Worm (Caenorhabditis elegans) whole organism, L1 larva: ENCODE data around the gene ZK632.9.

Experiments used
- F16B12.6 ChIP-seq: fragments of 150-350 bp; optimal IDR thresholded peaks from 2 replicates; lab custom pipeline; 2014; ENCODE audit warnings: missing biosample characterization, missing genetic modification characterization
- aha-1 ChIP-seq: fragments of 150-350 bp; optimal IDR thresholded peaks from 2 replicates; lab custom pipeline; 2014; ENCODE audit warnings: missing biosample characterization, missing genetic modification characterization
- alr-1 ChIP-seq: fragments of 200-800 bp; sonication (Bioruptor generic); optimal IDR thresholded peaks from 2 replicates; lab custom pipeline; 2018; ENCODE audit warnings: borderline replicate concordance, mild to moderate bottlenecking, missing genetic modification characterization, missing compliant biosample characterization
- aly-2 ChIP-seq: fragments of 150-350 bp; optimal IDR thresholded peaks from 2 replicates; lab custom pipeline; 2014; ENCODE audit warnings: missing biosample characterization, missing genetic modification characterization
- ama-1 ChIP-seq: fragments of 150-350 bp; optimal IDR thresholded peaks from 2 replicates; lab custom pipeline; 2014
- blmp-1 ChIP-seq: fragments of 150-350 bp; optimal IDR thresholded peaks from 2 replicates; lab custom pipeline; 2014; ENCODE audit warnings: missing biosample characterization, missing genetic modification characterization
- ceh-63 ChIP-seq: fragments of 200-800 bp; sonication (Bioruptor generic); optimal IDR thresholded peaks from 2 replicates; lab custom pipeline; 2018; ENCODE audit warnings: mild to moderate bottlenecking, missing genetic modification characterization, missing compliant biosample characterization
- ceh-8 ChIP-seq: fragments of 200-800 bp; sonication (Bioruptor generic); optimal IDR thresholded peaks from 2 replicates; lab custom pipeline; 2018; ENCODE audit warnings: mild to moderate bottlenecking, missing genetic modification characterization, moderate library complexity, missing compliant biosample characterization
- ceh-82 ChIP-seq, 3 experiments: fragments of 150-350 bp in 1 of 3; sonication (generic microtip) in 2 of 3; optimal IDR thresholded peaks; 2 replicates each; lab custom pipeline; 2014 to 2017; ENCODE audit warnings: missing biosample characterization in 3 of 3, missing genetic modification characterization in 3 of 3
- ceh-90 ChIP-seq: sonication (generic microtip); optimal IDR thresholded peaks from 2 replicates; lab custom pipeline; 2016; ENCODE audit warnings: missing genetic modification characterization, missing compliant biosample characterization
- ces-1 ChIP-seq: fragments of 150-350 bp; optimal IDR thresholded peaks from 2 replicates; lab custom pipeline; 2014; ENCODE audit warnings: missing biosample characterization, missing genetic modification reagents, missing genetic modification characterization
- dpl-1 ChIP-seq, 3 experiments: fragments of 150-350 bp in 2 of 3; sonication (generic microtip) in 1 of 3; optimal IDR thresholded peaks; 2 replicates each; lab custom pipeline; 2014 to 2017; ENCODE audit warnings: missing biosample characterization in 3 of 3, missing genetic modification characterization in 3 of 3, missing genetic modification reagents in 3 of 3
- dsc-1 ChIP-seq: sonication (generic microtip); optimal IDR thresholded peaks from 2 replicates; lab custom pipeline; 2016; ENCODE audit warnings: mild to moderate bottlenecking, missing genetic modification characterization, missing compliant biosample characterization
- efl-3 ChIP-seq: fragments of 200-800 bp; sonication (Bioruptor generic); optimal IDR thresholded peaks from 2 replicates; lab custom pipeline; 2018; ENCODE audit warnings: mild to moderate bottlenecking, missing genetic modification characterization, missing compliant biosample characterization
- egl-13 ChIP-seq: sonication (generic microtip); optimal IDR thresholded peaks from 2 replicates; lab custom pipeline; 2016; ENCODE audit warnings: missing genotype, missing genetic modification reagents, missing genetic modification characterization, missing compliant biosample characterization
- egl-27 ChIP-seq, 2 experiments: fragments of 150-350 bp in 1 of 2; sonication (generic microtip); optimal IDR thresholded peaks; 3 replicates each; lab custom pipeline; 2017 to 2018; ENCODE audit warnings: missing biosample characterization in 2 of 2, missing genetic modification characterization in 2 of 2, missing genetic modification reagents in 2 of 2
- elt-2 ChIP-seq: sonication (generic microtip); optimal IDR thresholded peaks from 2 replicates; lab custom pipeline; 2016; ENCODE audit warnings: missing genetic modification characterization, mild to moderate bottlenecking, inconsistent platforms, missing compliant biosample characterization, missing genetic modification reagents
- elt-3 ChIP-seq, 6 experiments: fragments of 150-350 bp in 1 of 6; sonication (generic microtip); optimal IDR thresholded peaks; 2 replicates each; lab custom pipeline; 2017 to 2018; ENCODE audit warnings: missing biosample characterization in 6 of 6, missing genetic modification characterization in 6 of 6, inconsistent platforms in 1 of 6
- ets-5 ChIP-seq: fragments of 200-800 bp; sonication (Bioruptor generic); IDR thresholded peaks from 2 replicates; pipeline ENCODE4 v1.3.6; 2022; ENCODE audit warnings: missing genetic modification characterization, missing compliant biosample characterization
- fkh-10 ChIP-seq: sonication (generic microtip); optimal IDR thresholded peaks from 2 replicates; lab custom pipeline; 2017; ENCODE audit warnings: missing biosample characterization, missing genetic modification reagents, missing genetic modification characterization
- fkh-4 ChIP-seq: sonication (generic microtip); optimal IDR thresholded peaks from 2 replicates; lab custom pipeline; 2016; ENCODE audit warnings: missing compliant biosample characterization, missing genetic modification characterization, borderline replicate concordance
- fkh-8 ChIP-seq: sonication (generic microtip); optimal IDR thresholded peaks from 2 replicates; lab custom pipeline; 2016; ENCODE audit warnings: mild to moderate bottlenecking, missing genetic modification characterization, missing compliant biosample characterization
- fos-1 ChIP-seq: fragments of 150-350 bp; optimal IDR thresholded peaks from 2 replicates; lab custom pipeline; 2014; ENCODE audit warnings: missing biosample characterization, missing genetic modification characterization
- grh-1 ChIP-seq: fragments of 200-800 bp; sonication (Bioruptor generic); IDR thresholded peaks from 2 replicates; pipeline ENCODE4 v1.3.6; 2022; ENCODE audit warnings: missing genetic modification reagents, missing genetic modification characterization, missing compliant biosample characterization
- isw-1 ChIP-seq: fragments of 200-800 bp; sonication (Bioruptor generic); IDR thresholded peaks from 2 replicates; pipeline ENCODE4 v1.3.6; 2022; ENCODE audit warnings: missing genetic modification characterization, missing compliant biosample characterization
- jun-1 ChIP-seq: fragments of 150-350 bp; optimal IDR thresholded peaks from 2 replicates; lab custom pipeline; 2014; ENCODE audit warnings: missing biosample characterization, missing genetic modification reagents, missing genetic modification characterization
- lin-13 ChIP-seq: fragments of 150-350 bp; optimal IDR thresholded peaks from 2 replicates; lab custom pipeline; 2014; ENCODE audit warnings: missing biosample characterization, missing genetic modification reagents, missing genetic modification characterization
- lin-15B ChIP-seq: fragments of 150-350 bp; sonication (generic microtip); optimal IDR thresholded peaks from 3 replicates; lab custom pipeline; 2014; ENCODE audit warnings: missing biosample characterization, missing genetic modification characterization
- lin-35 ChIP-seq, 2 experiments: fragments of 150-350 bp; optimal IDR thresholded peaks; 2 replicates each; lab custom pipeline; 2014; ENCODE audit warnings: missing biosample characterization in 2 of 2, missing genetic modification characterization in 2 of 2, missing genetic modification reagents in 2 of 2
- lsy-2 ChIP-seq, 2 experiments: fragments of 150-350 bp; optimal IDR thresholded peaks; 2 replicates each; lab custom pipeline; 2014; ENCODE audit warnings: missing biosample characterization in 2 of 2, missing genetic modification characterization in 2 of 2
- mab-9 ChIP-seq: fragments of 200-800 bp; sonication (Bioruptor generic); IDR thresholded peaks from 2 replicates; pipeline ENCODE4 v1.3.6; 2022; ENCODE audit warnings: missing genetic modification reagents, missing genetic modification characterization, missing compliant biosample characterization
- mdl-1 ChIP-seq, 2 experiments: fragments of 150-350 bp; optimal IDR thresholded peaks; 2 replicates each; lab custom pipeline; 2014 to 2017; ENCODE audit warnings: missing biosample characterization in 2 of 2, missing genetic modification characterization in 2 of 2, inconsistent platforms in 1 of 2
- mep-1 ChIP-seq: fragments of 150-350 bp; optimal IDR thresholded peaks from 2 replicates; lab custom pipeline; 2014; ENCODE audit warnings: missing biosample characterization, missing genetic modification characterization
- nhr-11 ChIP-seq: fragments of 150-350 bp; optimal IDR thresholded peaks from 2 replicates; lab custom pipeline; 2014; ENCODE audit warnings: missing biosample characterization, missing genetic modification characterization
- nhr-28 ChIP-seq: fragments of 150-350 bp; optimal IDR thresholded peaks from 2 replicates; lab custom pipeline; 2014; ENCODE audit warnings: missing biosample characterization, missing genetic modification characterization
- nhr-71 ChIP-seq: sonication (generic microtip); optimal IDR thresholded peaks from 2 replicates; lab custom pipeline; 2016; ENCODE audit warnings: mild to moderate bottlenecking, missing genetic modification characterization, moderate library complexity, missing compliant biosample characterization
- nhr-76 ChIP-seq: sonication (generic microtip); optimal IDR thresholded peaks from 2 replicates; lab custom pipeline; 2017; ENCODE audit warnings: missing biosample characterization, missing genetic modification characterization
- nhr-85 ChIP-seq: sonication (generic microtip); peaks from one replicate; lab custom pipeline; 2016; ENCODE audit warnings: missing genetic modification characterization, inconsistent platforms, missing compliant biosample characterization
- nhr-90 ChIP-seq: sonication (generic microtip); optimal IDR thresholded peaks from 2 replicates; lab custom pipeline; 2016; ENCODE audit warnings: mild to moderate bottlenecking, missing genetic modification characterization, missing compliant biosample characterization; ENCODE audit not compliant: poor library complexity
- rnt-1 ChIP-seq: sonication (generic microtip); optimal IDR thresholded peaks from 2 replicates; lab custom pipeline; 2016; ENCODE audit warnings: mild to moderate bottlenecking, missing genetic modification characterization, moderate library complexity, missing compliant biosample characterization
- snu-23 ChIP-seq: sonication (generic microtip); optimal IDR thresholded peaks from 2 replicates; lab custom pipeline; 2016; ENCODE audit warnings: missing genetic modification characterization, missing compliant biosample characterization
- sox-4 ChIP-seq: sonication (generic microtip); optimal IDR thresholded peaks from 2 replicates; lab custom pipeline; 2016; ENCODE audit warnings: missing genetic modification characterization, missing compliant biosample characterization
- sptf-1 ChIP-seq: fragments of 150-350 bp; optimal IDR thresholded peaks from 2 replicates; lab custom pipeline; 2014; ENCODE audit warnings: missing biosample characterization, missing genetic modification characterization
- tlp-1 ChIP-seq: fragments of 150-350 bp; optimal IDR thresholded peaks from 2 replicates; lab custom pipeline; 2014; ENCODE audit warnings: missing biosample characterization, missing genetic modification characterization
- unc-130 ChIP-seq: fragments of 150-350 bp; optimal IDR thresholded peaks from 2 replicates; lab custom pipeline; 2017; ENCODE audit warnings: missing biosample characterization, missing genetic modification characterization, inconsistent platforms
- unc-62 ChIP-seq: fragments of 150-350 bp; optimal IDR thresholded peaks from 2 replicates; lab custom pipeline; 2014; ENCODE audit warnings: missing biosample characterization, missing genetic modification reagents, missing genetic modification characterization
- unc-86 ChIP-seq: sonication (generic microtip); optimal IDR thresholded peaks from 2 replicates; lab custom pipeline; 2016; ENCODE audit warnings: missing genetic modification characterization, missing compliant biosample characterization
- unc-98 ChIP-seq: fragments of 200-800 bp; sonication (Bioruptor generic); IDR thresholded peaks from 2 replicates; pipeline ENCODE4 v1.3.6; 2022; ENCODE audit warnings: missing genetic modification characterization, missing compliant biosample characterization
- xbp-1 ChIP-seq: sonication (generic microtip); optimal IDR thresholded peaks from 2 replicates; lab custom pipeline; 2016; ENCODE audit warnings: missing genetic modification characterization, missing compliant biosample characterization
- zag-1 ChIP-seq: fragments of 150-350 bp; optimal IDR thresholded peaks from 2 replicates; lab custom pipeline; 2014; ENCODE audit warnings: missing biosample characterization, missing genetic modification characterization
- zip-4 ChIP-seq: fragments of 200-800 bp; sonication (Bioruptor generic); optimal IDR thresholded peaks from 2 replicates; lab custom pipeline; 2018; ENCODE audit warnings: mild to moderate bottlenecking, missing genetic modification characterization, moderate library complexity, missing compliant biosample characterization
- ztf-4 ChIP-seq: fragments of 150-350 bp; optimal IDR thresholded peaks from 2 replicates; lab custom pipeline; 2014; ENCODE audit warnings: missing biosample characterization, missing genetic modification characterization

Gene ZK632.9

DNA sequence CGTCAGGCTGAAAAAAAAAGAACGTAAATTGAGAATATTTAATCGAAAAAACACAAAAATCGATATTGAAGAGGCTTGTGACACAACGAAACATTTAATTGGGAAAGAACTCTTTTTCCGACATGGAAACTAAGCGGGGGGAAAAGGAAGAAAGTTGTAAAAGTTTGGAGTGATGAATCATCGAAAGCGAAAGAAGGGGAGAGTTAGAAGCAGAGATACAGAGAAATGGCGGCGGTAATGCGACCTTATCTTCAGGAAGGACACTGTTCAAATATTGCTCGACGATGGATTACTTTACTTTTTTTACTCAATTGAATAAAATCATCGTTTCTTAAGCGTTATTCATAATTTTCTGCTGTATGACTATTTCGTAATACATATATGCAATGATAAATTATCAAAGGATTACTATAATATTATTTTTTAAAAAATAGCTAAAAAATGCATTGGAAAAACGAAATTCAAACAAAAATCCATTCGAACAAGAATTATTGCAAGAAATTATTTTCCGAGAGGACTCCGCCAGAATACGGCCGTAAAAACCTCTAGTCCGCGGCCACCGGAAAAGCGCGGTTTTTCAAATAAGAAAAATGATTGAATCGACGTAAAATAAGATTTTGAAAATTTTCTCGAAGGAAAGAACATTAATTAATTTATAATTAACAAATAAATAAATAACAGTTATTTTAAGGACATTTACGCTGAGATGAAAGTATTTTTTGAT lies 42.7 kb upstream of the ZK632.9 start, which contains the start of gene dhhc-4 (continued):
- TF ChIP-seq egl-13 (tag; lab: Kevin White, UChicago) (peak; percentile 95), fos-1 (no peak), dsc-1 (tag; lab: Kevin White, UChicago) (peak; percentile 94), nhr-71 (peak; percentile 94), fkh-10 (no peak), mep-1 (tag; lab: Kevin White, UChicago) (peak; percentile 52), ceh-63 (no peak), unc-86 (tag; lab: Kevin White, UChicago) (peak; percentile 83), sptf-1 (tag; lab: Kevin White, UChicago) (no peak), efl-3 (peak; percentile 80), ceh-8 (peak; percentile 87), fkh-8 (tag; lab: Kevin White, UChicago) (peak; percentile 85), ets-5 (GFP tag; lab: Robert Waterston, UW) (no peak), ama-1 (no peak), rnt-1 (tag; lab: Kevin White, UChicago) (peak; percentile 99), mdl-1 (tag; optimal IDR thresholded peaks at IDR 0.05; lab: Kevin White, UChicago) (no peak), zag-1 (no peak), nhr-11 (no peak), fkh-4 (tag; lab: Kevin White, UChicago) (peak; percentile 97), lin-13 (GFP tag; lab: Kevin White, UChicago) (no peak), nhr-85 (peak; percentile 92), tlp-1 (tag; lab: Kevin White, UChicago) (no peak), F16B12.6 (peak; percentile 0), lin-15B (tag; lab: Kevin White, UChicago) (peak; percentile 37), aha-1 (tag; lab: Kevin White, UChicago) (no peak), unc-62 (GFP tag; lab: Kevin White, UChicago) (no peak), lsy-2 (tag; optimal IDR thresholded peaks at IDR 0.05; lab: Kevin White, UChicago) (peak; percentile 74 to 87), egl-27 (tag; optimal IDR thresholded peaks at IDR 0.05; lab: Kevin White, UChicago) (no peak), zip-4 (GFP tag; lab: Kevin White, UChicago) (peak; percentile 84), xbp-1 (tag; lab: Kevin White, UChicago) (peak; percentile 90), unc-98 (GFP tag; lab: Robert Waterston, UW) (peak; percentile 88), sox-4 (tag; lab: Kevin White, UChicago) (peak; percentile 91), dpl-1 (GFP tag; optimal IDR thresholded peaks at IDR 0.05; lab: Kevin White, UChicago) (peak; percentile 88 to 93 (median 91)), nhr-90 (tag; lab: Kevin White, UChicago) (peak; percentile 96), alr-1 (no peak), elt-3 (tag; optimal IDR thresholded peaks at IDR 0.05; lab: Kevin White, UChicago) (no peak), jun-1 (no peak), isw-1 (GFP tag; lab: Robert Waterston, UW) (peak; percentile 82), snu-23 (peak; percentile 77), ztf-4 (tag; lab: Kevin White, UChicago) (no peak), grh-1 (GFP tag; lab: Robert Waterston, UW) (peak; percentile 83), ceh-90 (tag; lab: Kevin White, UChicago) (peak; percentile 97), aly-2 (tag; lab: Kevin White, UChicago) (peak; percentile 13), elt-2 (tag; lab: Kevin White, UChicago) (peak; percentile 72), ceh-82 (tag; optimal IDR thresholded peaks at IDR 0.05; lab: Kevin White, UChicago) (peak; percentile 52 to 58 (median 55)), ces-1 (no peak), nhr-76 (no peak), nhr-28 (tag; lab: Kevin White, UChicago) (no peak), mab-9 (GFP tag; lab: Robert Waterston, UW) (peak; percentile 87), blmp-1 (peak; percentile 89), lin-35 (GFP tag; optimal IDR thresholded peaks at IDR 0.05; lab: Kevin White, UChicago) (peak; percentile 92 to 93), unc-130 (tag; lab: Kevin White, UChicago) (peak; percentile 28)
